Worm (Caenorhabditis elegans) whole organism, L4 larva: ENCODE results near the gene T10H9.8.

Experiments used
- Y48G9A.11 ChIP-seq: fragments of 200-800 bp; sonication (Bioruptor generic); IDR thresholded peaks from 2 replicates; pipeline ENCODE4 v1.3.6; 2022; ENCODE audit warnings: missing genetic modification reagents, missing genetic modification characterization, missing compliant biosample characterization
- ces-1 ChIP-seq: fragments of 150-350 bp; sonication (generic microtip); optimal IDR thresholded peaks from 4 replicates; lab custom pipeline; 2014; ENCODE audit warnings: missing biosample characterization, missing genetic modification reagents, missing genetic modification characterization
- ctbp-1 ChIP-seq: fragments of 200-800 bp; sonication (Bioruptor generic); IDR thresholded peaks from 2 replicates; pipeline ENCODE4 v1.3.6; 2022; ENCODE audit warnings: missing genetic modification reagents, missing genetic modification characterization, missing compliant biosample characterization
- daf-19 ChIP-seq: fragments of 200-800 bp; sonication (Bioruptor generic); conservative IDR thresholded peaks from 2 replicates; pipeline ENCODE4 v1.3.6; 2022; ENCODE audit warnings: missing genetic modification characterization, missing compliant biosample characterization
- duxl-1 ChIP-seq: sonication (generic microtip); optimal IDR thresholded peaks from 2 replicates; lab custom pipeline; 2016; ENCODE audit warnings: mild to moderate bottlenecking, missing genetic modification characterization, moderate library complexity, missing compliant biosample characterization; ENCODE audit not compliant: poor library complexity
- fos-1 ChIP-seq: fragments of 150-350 bp; optimal IDR thresholded peaks from 2 replicates; lab custom pipeline; 2014; ENCODE audit warnings: missing biosample characterization, missing genetic modification characterization
- lin-39 ChIP-seq: fragments of 150-350 bp; optimal IDR thresholded peaks from 2 replicates; lab custom pipeline; 2014; ENCODE audit warnings: missing biosample characterization, missing genetic modification reagents, missing genetic modification characterization
- mdl-1 ChIP-seq, 2 experiments: fragments of 150-350 bp in 1 of 2; sonication (generic microtip) in 1 of 2; optimal IDR thresholded peaks; 2 replicates each; lab custom pipeline; 2014 to 2017; ENCODE audit warnings: missing biosample characterization in 2 of 2, missing genetic modification characterization in 2 of 2
- nhr-237 ChIP-seq: sonication (generic microtip); optimal IDR thresholded peaks from 2 replicates; lab custom pipeline; 2017; ENCODE audit warnings: missing biosample characterization, missing genetic modification characterization
- sdz-12 ChIP-seq: fragments of 200-800 bp; sonication (Bioruptor generic); optimal IDR thresholded peaks from 2 replicates; lab custom pipeline; 2018; ENCODE audit warnings: mild to moderate bottlenecking, missing genetic modification characterization, missing compliant biosample characterization
- skn-1 ChIP-seq: fragments of 150-350 bp; optimal IDR thresholded peaks from 2 replicates; lab custom pipeline; 2014; ENCODE audit warnings: missing biosample characterization, missing genetic modification characterization

- TF ChIP-seq fos-1 (tag; lab: Kevin White, UChicago): no peak
- no peak for TF ChIP-seq nhr-237 (tag; lab: Kevin White, UChicago)
- no peak for TF ChIP-seq duxl-1 (tag; lab: Kevin White, UChicago)
- no peak for TF ChIP-seq lin-39 (tag; lab: Kevin White, UChicago)
- TF ChIP-seq sdz-12 (GFP tag; lab: Kevin White, UChicago): no peak
- no peak for TF ChIP-seq Y48G9A.11 (GFP tag; lab: Robert Waterston, UW)
- no peak for TF ChIP-seq ces-1 (GFP tag; lab: Kevin White, UChicago)
- TF ChIP-seq ctbp-1 (GFP tag; lab: Robert Waterston, UW): no peak
- TF ChIP-seq skn-1 (tag; lab: Kevin White, UChicago): no peak
- no peak for TF ChIP-seq daf-19 (GFP tag; lab: Robert Waterston, UW)
- no peak for TF ChIP-seq mdl-1 (tag; optimal IDR thresholded peaks at IDR 0.05; lab: Kevin White, UChicago)
Observed at ce11 chrV:6632925-6633324, 19.2 kb upstream of the T10H9.8 start, which contains the start of gene scd-2.
